Worm (Caenorhabditis elegans) whole organism, L1 larva: ENCODE data around the gene gap-2.
A peak's percentile ranks its signal among the peaks of the same experiment; 100 is the strongest.

Experiments
- C16A3.4 ChIP-seq: fragments of 150-350 bp; optimal IDR thresholded peaks from 2 replicates; lab custom pipeline; 2014; ENCODE audit warnings: missing biosample characterization, missing genetic modification characterization
- C34B4.2 ChIP-seq: sonication (generic microtip); optimal IDR thresholded peaks from 2 replicates; lab custom pipeline; 2017; ENCODE audit warnings: mild to moderate bottlenecking, missing genetic modification characterization, missing compliant biosample characterization
- ama-1 ChIP-seq: fragments of 150-350 bp; optimal IDR thresholded peaks from 2 replicates; lab custom pipeline; 2014
- ceh-63 ChIP-seq: fragments of 200-800 bp; sonication (Bioruptor generic); optimal IDR thresholded peaks from 2 replicates; lab custom pipeline; 2018; ENCODE audit warnings: mild to moderate bottlenecking, missing genetic modification characterization, missing compliant biosample characterization
- ceh-8 ChIP-seq: fragments of 200-800 bp; sonication (Bioruptor generic); optimal IDR thresholded peaks from 2 replicates; lab custom pipeline; 2018; ENCODE audit warnings: mild to moderate bottlenecking, missing genetic modification characterization, moderate library complexity, missing compliant biosample characterization
- ceh-88 ChIP-seq: fragments of 200-800 bp; sonication (Bioruptor generic); IDR thresholded peaks from 2 replicates; pipeline ENCODE4 v1.3.6; 2022; ENCODE audit warnings: missing genetic modification characterization, missing compliant biosample characterization
- ceh-90 ChIP-seq: sonication (generic microtip); optimal IDR thresholded peaks from 2 replicates; lab custom pipeline; 2016; ENCODE audit warnings: missing genetic modification characterization, missing compliant biosample characterization
- dpl-1 ChIP-seq, 3 experiments: fragments of 150-350 bp in 2 of 3; sonication (generic microtip) in 1 of 3; optimal IDR thresholded peaks; 2 replicates each; lab custom pipeline; 2014 to 2017; ENCODE audit warnings: missing biosample characterization in 3 of 3, missing genetic modification characterization in 3 of 3, missing genetic modification reagents in 3 of 3
- dsc-1 ChIP-seq: sonication (generic microtip); optimal IDR thresholded peaks from 2 replicates; lab custom pipeline; 2016; ENCODE audit warnings: mild to moderate bottlenecking, missing genetic modification characterization, missing compliant biosample characterization
- efl-1 ChIP-seq, 4 experiments: fragments of 150-350 bp; optimal IDR thresholded peaks in 3 of 4; peaks in 1 of 4; 1 replicate in 1 of 4; 2 replicates in 3 of 4; lab custom pipeline; 2014; ENCODE audit warnings: missing biosample characterization in 2 of 4, missing genetic modification characterization in 2 of 4, missing genetic modification reagents in 2 of 4
- efl-3 ChIP-seq: fragments of 200-800 bp; sonication (Bioruptor generic); optimal IDR thresholded peaks from 2 replicates; lab custom pipeline; 2018; ENCODE audit warnings: mild to moderate bottlenecking, missing genetic modification characterization, missing compliant biosample characterization
- ets-5 ChIP-seq: fragments of 200-800 bp; sonication (Bioruptor generic); IDR thresholded peaks from 2 replicates; pipeline ENCODE4 v1.3.6; 2022; ENCODE audit warnings: missing genetic modification characterization, missing compliant biosample characterization
- fkh-10 ChIP-seq: sonication (generic microtip); optimal IDR thresholded peaks from 2 replicates; lab custom pipeline; 2017; ENCODE audit warnings: missing biosample characterization, missing genetic modification reagents, missing genetic modification characterization
- fkh-4 ChIP-seq: sonication (generic microtip); optimal IDR thresholded peaks from 2 replicates; lab custom pipeline; 2016; ENCODE audit warnings: missing compliant biosample characterization, missing genetic modification characterization, borderline replicate concordance
- grh-1 ChIP-seq: fragments of 200-800 bp; sonication (Bioruptor generic); IDR thresholded peaks from 2 replicates; pipeline ENCODE4 v1.3.6; 2022; ENCODE audit warnings: missing genetic modification reagents, missing genetic modification characterization, missing compliant biosample characterization
- hlh-17 ChIP-seq: fragments of 200-800 bp; sonication (Bioruptor generic); optimal IDR thresholded peaks from 2 replicates; lab custom pipeline; 2018; ENCODE audit warnings: missing genetic modification characterization, mild to moderate bottlenecking, missing compliant biosample characterization, moderate library complexity, borderline replicate concordance
- hlh-4 ChIP-seq: sonication (generic microtip); optimal IDR thresholded peaks from 2 replicates; lab custom pipeline; 2016; ENCODE audit warnings: mild to moderate bottlenecking, missing genetic modification characterization, missing compliant biosample characterization
- jun-1 ChIP-seq: fragments of 150-350 bp; optimal IDR thresholded peaks from 2 replicates; lab custom pipeline; 2014; ENCODE audit warnings: missing biosample characterization, missing genetic modification reagents, missing genetic modification characterization
- lin-13 ChIP-seq: fragments of 150-350 bp; optimal IDR thresholded peaks from 2 replicates; lab custom pipeline; 2014; ENCODE audit warnings: missing biosample characterization, missing genetic modification reagents, missing genetic modification characterization
- lin-14 ChIP-seq: fragments of 200-800 bp; sonication (Bioruptor generic); optimal IDR thresholded peaks from 2 replicates; lab custom pipeline; 2018; ENCODE audit warnings: mild to moderate bottlenecking, missing genetic modification characterization, moderate library complexity, missing compliant biosample characterization
- lin-15B ChIP-seq: fragments of 150-350 bp; sonication (generic microtip); optimal IDR thresholded peaks from 3 replicates; lab custom pipeline; 2014; ENCODE audit warnings: missing biosample characterization, missing genetic modification characterization
- lin-35 ChIP-seq, 2 experiments: fragments of 150-350 bp; optimal IDR thresholded peaks; 2 replicates each; lab custom pipeline; 2014; ENCODE audit warnings: missing biosample characterization in 2 of 2, missing genetic modification characterization in 2 of 2, missing genetic modification reagents in 2 of 2
- lir-3 ChIP-seq: sonication (generic microtip); optimal IDR thresholded peaks from 2 replicates; lab custom pipeline; 2016; ENCODE audit warnings: mild to moderate bottlenecking, missing genetic modification characterization, moderate library complexity, missing compliant biosample characterization; ENCODE audit not compliant: poor library complexity
- lsy-2 ChIP-seq, 2 experiments: fragments of 150-350 bp; optimal IDR thresholded peaks; 2 replicates each; lab custom pipeline; 2014; ENCODE audit warnings: missing biosample characterization in 2 of 2, missing genetic modification characterization in 2 of 2
- mdl-1 ChIP-seq, 2 experiments: fragments of 150-350 bp; optimal IDR thresholded peaks; 2 replicates each; lab custom pipeline; 2014 to 2017; ENCODE audit warnings: missing biosample characterization in 2 of 2, missing genetic modification characterization in 2 of 2, inconsistent platforms in 1 of 2
- mep-1 ChIP-seq: fragments of 150-350 bp; optimal IDR thresholded peaks from 2 replicates; lab custom pipeline; 2014; ENCODE audit warnings: missing biosample characterization, missing genetic modification characterization
- nhr-11 ChIP-seq: fragments of 150-350 bp; optimal IDR thresholded peaks from 2 replicates; lab custom pipeline; 2014; ENCODE audit warnings: missing biosample characterization, missing genetic modification characterization
- nhr-20 ChIP-seq: sonication (generic microtip); optimal IDR thresholded peaks from 2 replicates; lab custom pipeline; 2016; ENCODE audit warnings: mild to moderate bottlenecking, missing genetic modification characterization, missing compliant biosample characterization
- nhr-237 ChIP-seq: fragments of 150-350 bp; optimal IDR thresholded peaks from 2 replicates; lab custom pipeline; 2014; ENCODE audit warnings: missing biosample characterization, missing genetic modification characterization
- nhr-47 ChIP-seq: sonication (generic microtip); optimal IDR thresholded peaks from 2 replicates; lab custom pipeline; 2016; ENCODE audit warnings: mild to moderate bottlenecking, missing genetic modification characterization, moderate library complexity, missing compliant biosample characterization
- nhr-71 ChIP-seq: sonication (generic microtip); optimal IDR thresholded peaks from 2 replicates; lab custom pipeline; 2016; ENCODE audit warnings: mild to moderate bottlenecking, missing genetic modification characterization, moderate library complexity, missing compliant biosample characterization
- nhr-76 ChIP-seq: sonication (generic microtip); optimal IDR thresholded peaks from 2 replicates; lab custom pipeline; 2017; ENCODE audit warnings: missing biosample characterization, missing genetic modification characterization
- nhr-84 ChIP-seq: sonication (generic microtip); optimal IDR thresholded peaks from 2 replicates; lab custom pipeline; 2017; ENCODE audit warnings: missing biosample characterization, missing genetic modification characterization
- nhr-85 ChIP-seq: sonication (generic microtip); peaks from one replicate; lab custom pipeline; 2016; ENCODE audit warnings: missing genetic modification characterization, inconsistent platforms, missing compliant biosample characterization
- nhr-90 ChIP-seq: sonication (generic microtip); optimal IDR thresholded peaks from 2 replicates; lab custom pipeline; 2016; ENCODE audit warnings: mild to moderate bottlenecking, missing genetic modification characterization, missing compliant biosample characterization; ENCODE audit not compliant: poor library complexity
- pag-3 ChIP-seq: sonication (generic microtip); optimal IDR thresholded peaks from 2 replicates; lab custom pipeline; 2017; ENCODE audit warnings: missing genetic modification characterization, mild to moderate bottlenecking, missing compliant biosample characterization, antibody characterized with exemption, borderline replicate concordance; ENCODE audit not compliant: insufficient read depth
- pax-3 ChIP-seq: fragments of 200-800 bp; sonication (Bioruptor generic); optimal IDR thresholded peaks from 2 replicates; lab custom pipeline; 2018; ENCODE audit warnings: mild to moderate bottlenecking, missing genetic modification characterization, moderate library complexity, missing compliant biosample characterization
- rnt-1 ChIP-seq: sonication (generic microtip); optimal IDR thresholded peaks from 2 replicates; lab custom pipeline; 2016; ENCODE audit warnings: mild to moderate bottlenecking, missing genetic modification characterization, moderate library complexity, missing compliant biosample characterization
- skn-1 ChIP-seq: fragments of 150-350 bp; optimal IDR thresholded peaks from 2 replicates; lab custom pipeline; 2014; ENCODE audit warnings: missing biosample characterization, missing genetic modification characterization
- snpc-4 ChIP-seq: fragments of 150-350 bp; optimal IDR thresholded peaks from 2 replicates; lab custom pipeline; 2014; ENCODE audit warnings: missing biosample characterization, missing genetic modification characterization
- sptf-1 ChIP-seq: fragments of 150-350 bp; optimal IDR thresholded peaks from 2 replicates; lab custom pipeline; 2014; ENCODE audit warnings: missing biosample characterization, missing genetic modification characterization
- sup-37 ChIP-seq: fragments of 200-800 bp; sonication (Bioruptor generic); optimal IDR thresholded peaks from 2 replicates; lab custom pipeline; 2018; ENCODE audit warnings: mild to moderate bottlenecking, missing genetic modification characterization, missing compliant biosample characterization
- swsn-7 ChIP-seq: sonication (generic microtip); optimal IDR thresholded peaks from 2 replicates; lab custom pipeline; 2016; ENCODE audit warnings: missing genetic modification characterization, missing compliant biosample characterization
- tlp-1 ChIP-seq: fragments of 150-350 bp; optimal IDR thresholded peaks from 2 replicates; lab custom pipeline; 2014; ENCODE audit warnings: missing biosample characterization, missing genetic modification characterization
- unc-86 ChIP-seq: sonication (generic microtip); optimal IDR thresholded peaks from 2 replicates; lab custom pipeline; 2016; ENCODE audit warnings: missing genetic modification characterization, missing compliant biosample characterization
- xbp-1 ChIP-seq: sonication (generic microtip); optimal IDR thresholded peaks from 2 replicates; lab custom pipeline; 2016; ENCODE audit warnings: missing genetic modification characterization, missing compliant biosample characterization
- zip-4 ChIP-seq: fragments of 200-800 bp; sonication (Bioruptor generic); optimal IDR thresholded peaks from 2 replicates; lab custom pipeline; 2018; ENCODE audit warnings: mild to moderate bottlenecking, missing genetic modification characterization, moderate library complexity, missing compliant biosample characterization
- ztf-11 ChIP-seq, 2 experiments: sonication (generic microtip); optimal IDR thresholded peaks; 2 replicates each; lab custom pipeline; 2016 to 2017; ENCODE audit warnings: missing genetic modification characterization in 2 of 2, missing biosample characterization in 1 of 2, missing compliant biosample characterization in 1 of 2
- ztf-4 ChIP-seq: fragments of 150-350 bp; optimal IDR thresholded peaks from 2 replicates; lab custom pipeline; 2014; ENCODE audit warnings: missing biosample characterization, missing genetic modification characterization

The gap-2 gene

DNA sequence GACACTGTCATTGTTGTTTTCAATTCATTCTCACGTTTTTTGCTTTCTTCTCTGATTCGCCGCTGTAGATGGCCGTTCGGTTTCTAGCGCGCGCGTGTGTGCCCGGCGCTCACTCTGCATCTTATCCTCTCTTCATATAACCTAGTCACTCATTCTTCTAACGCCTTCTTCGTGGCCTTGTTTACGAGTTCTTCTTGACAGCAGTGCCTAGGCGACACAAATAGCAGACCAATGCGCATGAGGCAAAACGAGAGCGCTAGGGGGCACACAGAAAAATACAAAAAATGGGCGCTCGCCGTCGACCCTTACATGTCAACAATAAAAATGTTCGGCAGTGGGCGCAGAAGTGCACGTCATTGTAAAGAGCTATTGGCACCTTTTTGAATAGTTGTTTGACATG lies 78.8 kb downstream of the gap-2 start (continued):
- TF ChIP-seq pax-3 (no peak), C16A3.4 (peak; percentile 37), C34B4.2 (tag; lab: Kevin White, UChicago) (no peak), ceh-8 (no peak), jun-1 (tag; lab: Kevin White, UChicago) (peak; percentile 34), hlh-4 (tag; lab: Kevin White, UChicago) (no peak), nhr-11 (tag; lab: Kevin White, UChicago) (no peak), nhr-237 (tag; lab: Kevin White, UChicago) (no peak), nhr-84 (tag; lab: Kevin White, UChicago) (no peak), ztf-11 (tag; optimal IDR thresholded peaks at IDR 0.05; lab: Kevin White, UChicago) (no peak), mep-1 (tag; lab: Kevin White, UChicago) (peak; percentile 64), grh-1 (GFP tag; lab: Robert Waterston, UW) (no peak), efl-3 (GFP tag; lab: Kevin White, UChicago) (no peak), fkh-4 (tag; lab: Kevin White, UChicago) (no peak), nhr-76 (tag; lab: Kevin White, UChicago) (no peak), pag-3 (tag; lab: Kevin White, UChicago) (no peak), rnt-1 (peak; percentile 24), lin-35 (GFP tag; optimal IDR thresholded peaks at IDR 0.05; lab: Kevin White, UChicago) (no peak), sup-37 (no peak), efl-1 (optimal IDR thresholded peaks at IDR 0.05; lab: Kevin White, UChicago) (peak; percentile 12 to 19), efl-1 (GFP tag; optimal IDR thresholded peaks at IDR 0.05 in 1 of 2; lab: Kevin White, UChicago) (peak in 1 of 2 experiments; percentile 66), snpc-4 (tag; lab: Kevin White, UChicago) (no peak), dpl-1 (GFP tag; optimal IDR thresholded peaks at IDR 0.05; lab: Kevin White, UChicago) (peak in 1 of 3 experiments; percentile 3), swsn-7 (peak; percentile 29), ets-5 (GFP tag; lab: Robert Waterston, UW) (no peak), lsy-2 (tag; optimal IDR thresholded peaks at IDR 0.05; lab: Kevin White, UChicago) (peak in 1 of 2 experiments; percentile 30), skn-1 (tag; lab: Kevin White, UChicago) (peak; percentile 29), mdl-1 (tag; optimal IDR thresholded peaks at IDR 0.05; lab: Kevin White, UChicago) (peak in 1 of 2 experiments; percentile 59), lir-3 (no peak), ama-1 (no peak), nhr-71 (tag; lab: Kevin White, UChicago) (peak; percentile 66), nhr-85 (peak; percentile 91), tlp-1 (tag; lab: Kevin White, UChicago) (no peak), ceh-63 (no peak)

ce11 chrX:9552404-9552803 lies 80.1 kb downstream of the gap-2 start:
- TF ChIP-seq swsn-7 (peak; percentile 42), sptf-1 (tag; lab: Kevin White, UChicago) (no peak), ets-5 (GFP tag; lab: Robert Waterston, UW) (no peak), mep-1 (tag; lab: Kevin White, UChicago) (peak; percentile 62), nhr-20 (tag; lab: Kevin White, UChicago) (peak; percentile 68), pax-3 (no peak), nhr-47 (tag; lab: Kevin White, UChicago) (peak; percentile 33), ama-1 (no peak), dsc-1 (tag; lab: Kevin White, UChicago) (no peak), lin-15B (no peak), ceh-88 (GFP tag; lab: Robert Waterston, UW) (no peak), ceh-90 (tag; lab: Kevin White, UChicago) (no peak), lin-13 (GFP tag; lab: Kevin White, UChicago) (no peak), grh-1 (GFP tag; lab: Robert Waterston, UW) (peak; percentile 42; the same call in 1 of the 2 replicates), lin-14 (GFP tag; lab: Kevin White, UChicago) (peak; percentile 77), C16A3.4 (no peak), ztf-4 (no peak), xbp-1 (tag; lab: Kevin White, UChicago) (peak; percentile 12), hlh-17 (no peak), nhr-11 (tag; lab: Kevin White, UChicago) (no peak), unc-86 (tag; lab: Kevin White, UChicago) (no peak), nhr-85 (peak; percentile 76), mdl-1 (tag; optimal IDR thresholded peaks at IDR 0.05; lab: Kevin White, UChicago) (peak in 1 of 2 experiments; percentile 43), lsy-2 (tag; optimal IDR thresholded peaks at IDR 0.05; lab: Kevin White, UChicago) (peak in 1 of 2 experiments; percentile 22), nhr-90 (tag; lab: Kevin White, UChicago) (no peak), fkh-10 (GFP tag; lab: Kevin White, UChicago) (no peak), zip-4 (GFP tag; lab: Kevin White, UChicago) (no peak), pag-3 (tag; lab: Kevin White, UChicago) (no peak), nhr-71 (tag; lab: Kevin White, UChicago) (peak; percentile 57), efl-3 (GFP tag; lab: Kevin White, UChicago) (no peak)
